Fruit fly (Drosophila melanogaster) whole organism, prepupa: Measurements from ENCODE around the gene CG4390.

ENCODE experiments used
- CG10631 ChIP-seq: fragments of 200-800 bp; sonication (Bioruptor generic); optimal IDR thresholded peaks from 2 replicates; lab custom pipeline; 2016; ENCODE audit warnings: missing biosample characterization, missing genetic modification characterization
- CG11294 ChIP-seq: fragments of 200-800 bp; sonication (Bioruptor generic); IDR thresholded peaks from 2 replicates; pipeline ENCODE4 v1.3.6; 2022; ENCODE audit warnings: missing biosample characterization, missing genetic modification characterization
- CG11762 ChIP-seq: fragments of 200-800 bp; sonication (Bioruptor generic); optimal IDR thresholded peaks from 3 replicates; lab custom pipeline; 2016; ENCODE audit warnings: missing biosample characterization, missing genetic modification characterization; ENCODE audit not compliant: insufficient read depth
- CG11902 ChIP-seq: fragments of 200-800 bp; sonication (Bioruptor generic); optimal IDR thresholded peaks from 3 replicates; lab custom pipeline; 2016; ENCODE audit warnings: missing biosample characterization, missing genetic modification characterization
- CG15336 ChIP-seq: fragments of 200-800 bp; sonication (Bioruptor generic); IDR thresholded peaks from 2 replicates; pipeline ENCODE4 v1.3.6; 2022; ENCODE audit warnings: missing biosample characterization, missing genetic modification characterization
- CG16779 ChIP-seq: fragments of 200-800 bp; sonication (Bioruptor generic); optimal IDR thresholded peaks from 3 replicates; lab custom pipeline; 2017; ENCODE audit warnings: missing biosample characterization, mild to moderate bottlenecking, missing genetic modification characterization
- CG3032 ChIP-seq: fragments of 200-800 bp; optimal IDR thresholded peaks from 2 replicates; lab custom pipeline; 2019; ENCODE audit warnings: missing biosample characterization, mild to moderate bottlenecking, missing genetic modification characterization, moderate library complexity
- CG31627 ChIP-seq: fragments of 200-800 bp; sonication (Bioruptor generic); optimal IDR thresholded peaks from 3 replicates; lab custom pipeline; 2016; ENCODE audit warnings: missing biosample characterization, missing genetic modification characterization
- CG32006 ChIP-seq: fragments of 200-800 bp; sonication (Bioruptor generic); optimal IDR thresholded peaks from 3 replicates; lab custom pipeline; 2017; ENCODE audit warnings: missing biosample characterization, mild to moderate bottlenecking, missing genetic modification characterization
- CG34406 ChIP-seq: fragments of 200-800 bp; sonication (Bioruptor generic); optimal IDR thresholded peaks from 3 replicates; lab custom pipeline; 2016; ENCODE audit warnings: missing biosample characterization, missing genetic modification characterization
- CG3919 ChIP-seq: fragments of 200-800 bp; sonication (Bioruptor generic); optimal IDR thresholded peaks from 3 replicates; lab custom pipeline; 2016; ENCODE audit warnings: missing biosample characterization, missing genetic modification characterization
- CG4318 ChIP-seq: fragments of 200-800 bp; sonication (Bioruptor generic); optimal IDR thresholded peaks from 3 replicates; lab custom pipeline; 2017; ENCODE audit warnings: missing biosample characterization, mild to moderate bottlenecking, missing genetic modification characterization
- CG6163 ChIP-seq: fragments of 200-800 bp; sonication (Bioruptor generic); IDR thresholded peaks from 3 replicates; pipeline ENCODE4 v1.3.6; 2022; ENCODE audit warnings: missing biosample characterization, missing genetic modification characterization
- CG8119 ChIP-seq: fragments of 200-800 bp; sonication (Bioruptor generic); IDR thresholded peaks from 3 replicates; pipeline ENCODE4 v1.3.6; 2022; ENCODE audit warnings: missing biosample characterization, missing genetic modification characterization
- CG8632 ChIP-seq: fragments of 200-800 bp; sonication (Bioruptor generic); optimal IDR thresholded peaks from 3 replicates; lab custom pipeline; 2016; ENCODE audit warnings: missing biosample characterization, missing genetic modification characterization
- CG9139 ChIP-seq: fragments of 200-800 bp; sonication (Bioruptor generic); optimal IDR thresholded peaks from 3 replicates; lab custom pipeline; 2017; ENCODE audit warnings: missing biosample characterization, mild to moderate bottlenecking, missing genetic modification characterization
- Eip78C ChIP-seq: fragments of 200-800 bp; sonication (Bioruptor generic); peaks from one replicate; lab custom pipeline; 2016; ENCODE audit warnings: missing biosample characterization, missing genetic modification characterization
- Ets96B ChIP-seq: fragments of 200-800 bp; optimal IDR thresholded peaks from 2 replicates; lab custom pipeline; 2019; ENCODE audit warnings: missing biosample characterization, mild to moderate bottlenecking, missing genetic modification characterization, moderate library complexity
- Hr4 ChIP-seq: fragments of 200-800 bp; sonication (Bioruptor generic); optimal IDR thresholded peaks from 3 replicates; lab custom pipeline; 2016; ENCODE audit warnings: missing biosample characterization, missing genetic modification characterization
- Sox102F ChIP-seq: fragments of 200-800 bp; sonication (Bioruptor generic); optimal IDR thresholded peaks from 2 replicates; lab custom pipeline; 2016; ENCODE audit warnings: missing biosample characterization, mild to moderate bottlenecking, missing genetic modification characterization
- Sox15 ChIP-seq: fragments of 200-800 bp; sonication (Bioruptor generic); optimal IDR thresholded peaks from 3 replicates; lab custom pipeline; 2016; ENCODE audit warnings: missing biosample characterization, missing genetic modification characterization
- achi ChIP-seq: fragments of 200-800 bp; sonication (Bioruptor generic); optimal IDR thresholded peaks from 3 replicates; lab custom pipeline; 2016; ENCODE audit warnings: missing biosample characterization, missing genetic modification characterization
- cyc ChIP-seq: fragments of 200-800 bp; sonication (Bioruptor generic); optimal IDR thresholded peaks from 3 replicates; lab custom pipeline; 2016; ENCODE audit warnings: missing biosample characterization, missing genetic modification characterization
- dac ChIP-seq: fragments of 200-800 bp; sonication (Bioruptor generic); optimal IDR thresholded peaks from 2 replicates; lab custom pipeline; 2017; ENCODE audit warnings: missing biosample characterization, mild to moderate bottlenecking, missing genetic modification characterization
- dsx ChIP-seq: fragments of 200-800 bp; optimal IDR thresholded peaks from 3 replicates; lab custom pipeline; 2019; ENCODE audit warnings: missing biosample characterization, mild to moderate bottlenecking, missing genetic modification characterization, moderate library complexity; ENCODE audit not compliant: poor library complexity, severe bottlenecking
- eg ChIP-seq: fragments of 200-800 bp; sonication (Bioruptor generic); IDR thresholded peaks from 3 replicates; pipeline ENCODE4 v1.3.6; 2022; ENCODE audit warnings: missing biosample characterization, missing genetic modification characterization
- esn ChIP-seq: fragments of 200-800 bp; sonication (Bioruptor generic); optimal IDR thresholded peaks from 2 replicates; lab custom pipeline; 2016; ENCODE audit warnings: missing biosample characterization, mild to moderate bottlenecking, missing genetic modification characterization, moderate library complexity
- fd85E ChIP-seq: fragments of 200-800 bp; sonication (Bioruptor generic); optimal IDR thresholded peaks from 3 replicates; lab custom pipeline; 2016; ENCODE audit warnings: missing biosample characterization, missing genetic modification characterization
- fkh ChIP-seq: fragments of 200-800 bp; sonication (Bioruptor generic); optimal IDR thresholded peaks from 3 replicates; lab custom pipeline; 2017; ENCODE audit warnings: missing biosample characterization, mild to moderate bottlenecking, missing genetic modification characterization, moderate library complexity
- lz ChIP-seq: fragments of 200-800 bp; sonication (Bioruptor generic); optimal IDR thresholded peaks from 3 replicates; lab custom pipeline; 2016; ENCODE audit warnings: missing biosample characterization, missing genetic modification characterization
- net ChIP-seq: fragments of 200-800 bp; sonication (Bioruptor generic); optimal IDR thresholded peaks from 3 replicates; lab custom pipeline; 2016; ENCODE audit warnings: missing biosample characterization, missing genetic modification characterization
- pdm3 ChIP-seq: fragments of 200-800 bp; sonication (Bioruptor generic); optimal IDR thresholded peaks from 3 replicates; lab custom pipeline; 2016; ENCODE audit warnings: missing biosample characterization, missing genetic modification characterization
- spab ChIP-seq: fragments of 200-800 bp; sonication (Bioruptor generic); optimal IDR thresholded peaks from 2 replicates; lab custom pipeline; 2017; ENCODE audit warnings: missing biosample characterization, mild to moderate bottlenecking, missing genetic modification characterization, missing genetic modification reagents
- topi ChIP-seq: fragments of 200-800 bp; sonication (Bioruptor generic); optimal IDR thresholded peaks from 3 replicates; lab custom pipeline; 2016; ENCODE audit warnings: missing biosample characterization, missing genetic modification characterization
- vri ChIP-seq: fragments of 200-800 bp; sonication (Bioruptor generic); optimal IDR thresholded peaks from 3 replicates; lab custom pipeline; 2016; ENCODE audit warnings: missing biosample characterization, mild to moderate bottlenecking, missing genetic modification characterization

CG4390 gene

DNA sequence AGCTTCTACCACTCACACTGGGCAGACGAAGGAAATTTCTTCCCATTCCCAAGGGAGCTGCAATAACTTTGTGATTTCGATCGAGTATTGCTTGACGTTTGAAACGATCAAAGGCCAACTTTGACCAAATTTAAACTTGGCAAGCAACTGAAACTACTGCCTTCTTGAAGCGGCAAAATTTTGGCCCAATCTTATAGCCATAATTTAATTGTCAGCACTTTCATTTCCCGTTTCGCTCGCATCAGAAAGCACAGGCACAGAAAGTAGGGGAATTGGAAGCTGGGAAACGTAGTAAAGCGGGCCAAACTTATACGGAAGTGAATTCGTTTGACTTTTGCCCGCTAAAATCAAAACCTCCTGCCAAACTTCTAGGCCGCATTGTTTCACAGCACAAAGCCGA, at the start of gene CG4390:
CG4390 (minus strand) TSS at position 101 of the 400 bp plus-strand sequence.
- TF ChIP-seq fd85E (GFP tag; lab: Kevin White, UChicago) (no peak), CG8632 (no peak), CG16779 (tag; lab: Kevin White, UChicago) (no peak), net (GFP tag; lab: Kevin White, UChicago) (no peak), CG11294 (GFP tag; lab: Robert Waterston, UW) (no peak), CG11762 (GFP tag; lab: Kevin White, UChicago) (no peak), spab (GFP tag; lab: Kevin White, UChicago) (no peak), CG8119 (GFP tag; lab: Robert Waterston, UW) (no peak), eg (GFP tag; lab: Robert Waterston, UW) (no peak), esn (GFP tag; lab: Kevin White, UChicago) (no peak), topi (GFP tag; lab: Kevin White, UChicago) (no peak), CG11902 (no peak), cyc (GFP tag; lab: Kevin White, UChicago) (no peak), Sox15 (no peak), vri (GFP tag; lab: Kevin White, UChicago) (no peak), dsx (GFP tag; lab: Kevin White, UChicago) (no peak)

- TF ChIP-seq CG3032, result no peak
Observed at dm6 chr3R:20107863-20108262, 48.3 kb upstream of the CG4390 start, which contains the start of gene CG31206. Gene CG31206 (minus strand): TSS chr3R:20107963.

- no peak for TF ChIP-seq CG32006
- TF ChIP-seq fkh (GFP tag; lab: Kevin White, UChicago), result no peak
- TF ChIP-seq spab (GFP tag; lab: Kevin White, UChicago), result no peak
- no peak for TF ChIP-seq esn (GFP tag; lab: Kevin White, UChicago)
- TF ChIP-seq lz, result no peak
- no peak for TF ChIP-seq Hr4 (GFP tag; lab: Kevin White, UChicago)
- TF ChIP-seq Eip78C (GFP tag; lab: Kevin White, UChicago), result no peak
- no peak for TF ChIP-seq pdm3 (GFP tag; lab: Kevin White, UChicago)
- no peak for TF ChIP-seq achi (GFP tag; lab: Kevin White, UChicago)
Observed at dm6 chr3R:20082350-20082749, 22.8 kb upstream of the CG4390 start, which contains the start of gene Rh3. Gene Rh3 (minus strand): TSS chr3R:20082450.

DNA sequence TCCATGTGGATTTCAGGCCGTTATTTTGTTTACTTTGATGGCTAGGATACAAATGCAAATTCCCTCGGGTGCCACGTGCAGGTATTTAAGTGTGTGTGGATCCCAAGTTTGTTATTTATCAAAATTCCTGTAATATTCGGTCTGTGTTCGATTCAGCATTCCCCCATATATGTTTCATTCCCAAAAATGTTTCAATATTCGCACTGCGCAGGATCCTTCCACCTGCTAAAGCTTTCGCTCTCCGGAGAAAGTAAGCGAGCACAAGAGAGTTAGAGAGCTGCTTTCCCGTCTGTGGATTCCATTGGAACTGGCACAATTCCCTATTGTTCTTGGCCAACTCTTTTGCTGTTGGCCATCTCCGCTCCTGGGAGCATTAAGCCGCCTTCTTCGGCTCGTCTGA, 20.7 kb upstream of the CG4390 start:
- no peak for TF ChIP-seq dac (GFP tag; lab: Kevin White, UChicago)
- TF ChIP-seq CG15336 (GFP tag; lab: Robert Waterston, UW), result no peak
- no peak for TF ChIP-seq spab (GFP tag; lab: Kevin White, UChicago)
- no peak for TF ChIP-seq Ets96B (tag; lab: Kevin White, UChicago)
- TF ChIP-seq CG6163 (GFP tag; lab: Robert Waterston, UW), result no peak
- no peak for TF ChIP-seq CG4318
- TF ChIP-seq CG10631, result no peak
- no peak for TF ChIP-seq CG31627 (GFP tag; lab: Kevin White, UChicago)
- no peak for TF ChIP-seq topi (GFP tag; lab: Kevin White, UChicago)
- no peak for TF ChIP-seq Sox102F (GFP tag; lab: Kevin White, UChicago)
- TF ChIP-seq achi (GFP tag; lab: Kevin White, UChicago), result no peak
- TF ChIP-seq fkh (GFP tag; lab: Kevin White, UChicago), result no peak
- TF ChIP-seq CG3919 (GFP tag; lab: Kevin White, UChicago), result no peak
- no peak for TF ChIP-seq CG34406
- TF ChIP-seq CG9139 (GFP tag; lab: Kevin White, UChicago), result no peak
- TF ChIP-seq CG32006, result no peak
- TF ChIP-seq fd85E (GFP tag; lab: Kevin White, UChicago), result no peak
- TF ChIP-seq CG8632, result no peak
- TF ChIP-seq, all 60 proteins: peak for 0
